Worm (Caenorhabditis elegans) whole organism, young adult: ENCODE measurements around the gene K02C4.3.

Source experiments
- B0019.2 ChIP-seq: fragments of 200-800 bp; sonication (Bioruptor generic); conservative IDR thresholded peaks from 2 replicates; pipeline ENCODE4 v1.3.6; 2022; ENCODE audit warnings: missing genetic modification reagents, missing genetic modification characterization, missing compliant biosample characterization
- B0336.3 ChIP-seq: fragments of 200-800 bp; sonication (Bioruptor generic); IDR thresholded peaks from 2 replicates; pipeline ENCODE4 v1.3.6; 2022; ENCODE audit warnings: missing genetic modification characterization, missing compliant biosample characterization
- C17E4.6 ChIP-seq: fragments of 200-800 bp; sonication (Bioruptor generic); IDR thresholded peaks from 2 replicates; pipeline ENCODE4 v1.3.6; 2022; ENCODE audit warnings: missing genetic modification reagents, missing genetic modification characterization, missing compliant biosample characterization
- D2030.7 ChIP-seq: fragments of 200-800 bp; sonication (Bioruptor generic); IDR thresholded peaks from 2 replicates; pipeline ENCODE4 v1.3.6; 2022; ENCODE audit warnings: missing genetic modification reagents, missing genetic modification characterization, missing compliant biosample characterization
- F33H1.4 ChIP-seq: fragments of 200-800 bp; sonication (Bioruptor generic); IDR thresholded peaks from 2 replicates; pipeline ENCODE4 v1.3.6; 2022; ENCODE audit warnings: missing genetic modification reagents, missing genetic modification characterization, missing compliant biosample characterization
- F37B4.10 ChIP-seq: fragments of 200-800 bp; sonication (Bioruptor generic); IDR thresholded peaks from 2 replicates; pipeline ENCODE4 v1.3.6; 2022; ENCODE audit warnings: missing genetic modification characterization, missing compliant biosample characterization
- F39B2.1 ChIP-seq: fragments of 200-800 bp; sonication (Bioruptor generic); IDR thresholded peaks from 2 replicates; pipeline ENCODE4 v1.3.6; 2022; ENCODE audit warnings: missing genetic modification reagents, missing genetic modification characterization, missing compliant biosample characterization
- F52B5.7 ChIP-seq: sonication (generic microtip); optimal IDR thresholded peaks from 2 replicates; lab custom pipeline; 2016; ENCODE audit warnings: mild to moderate bottlenecking, missing genetic modification characterization, missing compliant biosample characterization
- T07F8.4 ChIP-seq: sonication (generic microtip); optimal IDR thresholded peaks from 2 replicates; lab custom pipeline; 2016; ENCODE audit warnings: mild to moderate bottlenecking, missing genetic modification characterization, moderate library complexity, missing compliant biosample characterization
- Y79H2A.3 ChIP-seq: fragments of 200-800 bp; sonication (Bioruptor generic); conservative IDR thresholded peaks from 2 replicates; pipeline ENCODE4 v1.3.6; 2022; ENCODE audit warnings: missing genetic modification reagents, missing genetic modification characterization, missing compliant biosample characterization
- ZK185.1 ChIP-seq: sonication (generic microtip); optimal IDR thresholded peaks from 2 replicates; lab custom pipeline; 2016; ENCODE audit warnings: mild to moderate bottlenecking, missing genetic modification characterization, missing compliant biosample characterization; ENCODE audit not compliant: poor library complexity, severe bottlenecking
- akir-1 ChIP-seq: fragments of 200-800 bp; sonication (Bioruptor generic); optimal IDR thresholded peaks from 2 replicates; lab custom pipeline; 2018; ENCODE audit warnings: mild to moderate bottlenecking, missing genetic modification characterization, moderate library complexity, missing compliant biosample characterization
- atf-7 ChIP-seq: sonication (generic microtip); optimal IDR thresholded peaks from 2 replicates; lab custom pipeline; 2017; ENCODE audit warnings: mild to moderate bottlenecking, missing genetic modification characterization, missing compliant biosample characterization
- bed-1 ChIP-seq: fragments of 200-800 bp; sonication (Bioruptor generic); IDR thresholded peaks from 2 replicates; pipeline ENCODE4 v1.3.6; 2022; ENCODE audit warnings: missing genetic modification reagents, missing genetic modification characterization, missing compliant biosample characterization
- bed-2 ChIP-seq: fragments of 200-800 bp; sonication (Bioruptor generic); IDR thresholded peaks from 2 replicates; pipeline ENCODE4 v1.3.6; 2022; ENCODE audit warnings: missing genetic modification reagents, missing genetic modification characterization, missing compliant biosample characterization
- ccch-3 ChIP-seq: fragments of 200-800 bp; sonication (Bioruptor generic); optimal IDR thresholded peaks from 2 replicates; lab custom pipeline; 2018; ENCODE audit warnings: mild to moderate bottlenecking, missing genetic modification characterization, missing compliant biosample characterization
- ceh-58 ChIP-seq: fragments of 200-800 bp; sonication (Bioruptor generic); IDR thresholded peaks from 2 replicates; pipeline ENCODE4 v1.3.6; 2022; ENCODE audit warnings: missing genetic modification characterization, missing compliant biosample characterization
- ceh-79 ChIP-seq: sonication (generic microtip); optimal IDR thresholded peaks from 2 replicates; lab custom pipeline; 2017; ENCODE audit warnings: mild to moderate bottlenecking, missing genetic modification characterization, missing compliant biosample characterization
- chd-7 ChIP-seq: sonication (generic microtip); optimal IDR thresholded peaks from 2 replicates; lab custom pipeline; 2016; ENCODE audit warnings: mild to moderate bottlenecking, missing genetic modification characterization, moderate library complexity, missing compliant biosample characterization
- dpff-1 ChIP-seq: sonication (generic microtip); optimal IDR thresholded peaks from 2 replicates; lab custom pipeline; 2017; ENCODE audit warnings: mild to moderate bottlenecking, missing genetic modification characterization, missing compliant biosample characterization
- dpl-1 ChIP-seq: fragments of 150-350 bp; optimal IDR thresholded peaks from 2 replicates; lab custom pipeline; 2014; ENCODE audit warnings: missing biosample characterization, missing genetic modification reagents, missing genetic modification characterization
- efl-1 ChIP-seq: fragments of 150-350 bp; optimal IDR thresholded peaks from 2 replicates; lab custom pipeline; 2014; ENCODE audit warnings: missing biosample characterization, missing genetic modification reagents, missing genetic modification characterization
- egl-18 ChIP-seq: fragments of 200-800 bp; sonication (Bioruptor generic); IDR thresholded peaks from 2 replicates; pipeline ENCODE4 v1.3.6; 2022; ENCODE audit warnings: missing genetic modification reagents, missing genetic modification characterization, missing compliant biosample characterization
- egl-44 ChIP-seq: fragments of 200-800 bp; sonication (Bioruptor generic); IDR thresholded peaks from 2 replicates; pipeline ENCODE4 v1.3.6; 2022; ENCODE audit warnings: missing genetic modification reagents, missing genetic modification characterization, missing compliant biosample characterization
- hlh-26 ChIP-seq: fragments of 200-800 bp; sonication (Bioruptor generic); conservative IDR thresholded peaks from 2 replicates; pipeline ENCODE4 v1.3.6; 2022; ENCODE audit warnings: missing genetic modification reagents, missing genetic modification characterization, missing compliant biosample characterization
- hmg-20 ChIP-seq: fragments of 200-800 bp; sonication (Bioruptor generic); IDR thresholded peaks from 2 replicates; pipeline ENCODE4 v1.3.6; 2022; ENCODE audit warnings: missing genetic modification reagents, missing genetic modification characterization, missing compliant biosample characterization
- hrde-1 ChIP-seq: sonication (generic microtip); optimal IDR thresholded peaks from 2 replicates; lab custom pipeline; 2016; ENCODE audit warnings: missing genetic modification characterization, mild to moderate bottlenecking, missing compliant biosample characterization, moderate library complexity, missing genotype, missing genetic modification reagents, borderline replicate concordance
- hsf-1 ChIP-seq: fragments of 200-800 bp; sonication (Bioruptor generic); IDR thresholded peaks from 2 replicates; pipeline ENCODE4 v1.3.6; 2022; ENCODE audit warnings: missing genetic modification reagents, missing genetic modification characterization, missing compliant biosample characterization
- lin-26 ChIP-seq: fragments of 200-800 bp; sonication (Bioruptor generic); IDR thresholded peaks from 2 replicates; pipeline ENCODE4 v1.3.6; 2022; ENCODE audit warnings: missing genetic modification reagents, missing genetic modification characterization, missing compliant biosample characterization
- lin-35 ChIP-seq, 3 experiments: fragments of 150-350 bp in 2 of 3; sonication (generic microtip) in 1 of 3; optimal IDR thresholded peaks; 2 replicates each; lab custom pipeline; 2014 to 2018; ENCODE audit warnings: missing biosample characterization in 3 of 3, missing genetic modification characterization in 3 of 3, missing genetic modification reagents in 3 of 3
- lin-40 ChIP-seq: sonication (generic microtip); optimal IDR thresholded peaks from 2 replicates; lab custom pipeline; 2016; ENCODE audit warnings: missing genetic modification characterization, mild to moderate bottlenecking, missing compliant biosample characterization, missing genotype, missing genetic modification reagents
- lin-54 ChIP-seq: fragments of 200-800 bp; sonication (Bioruptor generic); optimal IDR thresholded peaks from 2 replicates; lab custom pipeline; 2018; ENCODE audit warnings: mild to moderate bottlenecking, missing genetic modification characterization, missing compliant biosample characterization
- mel-28 ChIP-seq: sonication (generic microtip); optimal IDR thresholded peaks from 2 replicates; lab custom pipeline; 2016; ENCODE audit warnings: borderline replicate concordance, mild to moderate bottlenecking, missing genetic modification characterization, missing compliant biosample characterization
- nfyb-1 ChIP-seq: fragments of 200-800 bp; sonication (Bioruptor generic); IDR thresholded peaks from 2 replicates; pipeline ENCODE4 v1.3.6; 2022; ENCODE audit warnings: missing genetic modification reagents, missing genetic modification characterization, missing compliant biosample characterization
- nhr-120 ChIP-seq: fragments of 200-800 bp; sonication (Bioruptor generic); IDR thresholded peaks from 2 replicates; pipeline ENCODE4 v1.3.6; 2022; ENCODE audit warnings: missing genetic modification characterization, missing compliant biosample characterization
- nhr-80 ChIP-seq: sonication (generic microtip); optimal IDR thresholded peaks from 2 replicates; lab custom pipeline; 2016; ENCODE audit warnings: missing genetic modification characterization, missing compliant biosample characterization
- pbrm-1 ChIP-seq: fragments of 200-800 bp; sonication (Bioruptor generic); IDR thresholded peaks from 2 replicates; pipeline ENCODE4 v1.3.6; 2022; ENCODE audit warnings: missing genetic modification reagents, missing genetic modification characterization, missing compliant biosample characterization
- rec-8 ChIP-seq, 2 experiments: sonication (generic microtip); optimal IDR thresholded peaks; 2 replicates each; lab custom pipeline; 2016; ENCODE audit warnings: mild to moderate bottlenecking in 2 of 2, missing genetic modification characterization in 2 of 2, missing genetic modification reagents in 2 of 2, missing genotype in 2 of 2, missing biosample characterization in 1 of 2, missing compliant biosample characterization in 1 of 2, moderate library complexity in 1 of 2
- repo-1 ChIP-seq: sonication (generic microtip); optimal IDR thresholded peaks from 2 replicates; lab custom pipeline; 2017; ENCODE audit warnings: mild to moderate bottlenecking, missing genetic modification characterization, missing compliant biosample characterization
- snpc-4 ChIP-seq, 5 experiments: fragments of 150-350 bp in 1 of 5; sonication (generic microtip) in 4 of 5; optimal IDR thresholded peaks; 2 replicates each; lab custom pipeline; 2014 to 2018; ENCODE audit warnings: missing genetic modification characterization in 5 of 5, missing biosample characterization in 3 of 5, antibody characterized with exemption in 2 of 5, mild to moderate bottlenecking in 2 of 5, missing compliant biosample characterization in 2 of 5, missing genotype in 2 of 5, moderate library complexity in 2 of 5, missing genetic modification reagents in 1 of 5
- somi-1 ChIP-seq: fragments of 200-800 bp; sonication (Bioruptor generic); optimal IDR thresholded peaks from 2 replicates; lab custom pipeline; 2018; ENCODE audit warnings: mild to moderate bottlenecking, missing genetic modification characterization, missing compliant biosample characterization
- tbp1 ChIP-seq: fragments of 200-800 bp; sonication (Bioruptor generic); optimal IDR thresholded peaks from 2 replicates; lab custom pipeline; 2018; ENCODE audit warnings: mild to moderate bottlenecking, missing genetic modification characterization, missing compliant biosample characterization
- unc-130 ChIP-seq: sonication (generic microtip); optimal IDR thresholded peaks from 2 replicates; lab custom pipeline; 2016; ENCODE audit warnings: missing genetic modification reagents, missing genetic modification characterization, missing compliant biosample characterization
- unc-62 ChIP-seq: fragments of 150-350 bp; optimal IDR thresholded peaks from 2 replicates; lab custom pipeline; 2014; ENCODE audit warnings: missing biosample characterization, missing genetic modification reagents, missing genetic modification characterization
- zfh-2 ChIP-seq: fragments of 200-800 bp; sonication (Bioruptor generic); conservative IDR thresholded peaks from 2 replicates; pipeline ENCODE4 v1.3.6; 2022; ENCODE audit warnings: missing genetic modification reagents, missing genetic modification characterization, missing compliant biosample characterization
- ztf-18 ChIP-seq: sonication (generic microtip); optimal IDR thresholded peaks from 2 replicates; lab custom pipeline; 2016; ENCODE audit warnings: missing genotype, mild to moderate bottlenecking, missing genetic modification characterization, missing compliant biosample characterization
- ztf-22 ChIP-seq: fragments of 200-800 bp; sonication (Bioruptor generic); optimal IDR thresholded peaks from 2 replicates; lab custom pipeline; 2018; ENCODE audit warnings: mild to moderate bottlenecking, missing genetic modification characterization, moderate library complexity, missing compliant biosample characterization
- ztf-28 ChIP-seq: fragments of 200-800 bp; sonication (Bioruptor generic); IDR thresholded peaks from 2 replicates; pipeline ENCODE4 v1.3.6; 2022; ENCODE audit warnings: missing genetic modification reagents, missing genetic modification characterization, missing compliant biosample characterization

The K02C4.3 gene

DNA sequence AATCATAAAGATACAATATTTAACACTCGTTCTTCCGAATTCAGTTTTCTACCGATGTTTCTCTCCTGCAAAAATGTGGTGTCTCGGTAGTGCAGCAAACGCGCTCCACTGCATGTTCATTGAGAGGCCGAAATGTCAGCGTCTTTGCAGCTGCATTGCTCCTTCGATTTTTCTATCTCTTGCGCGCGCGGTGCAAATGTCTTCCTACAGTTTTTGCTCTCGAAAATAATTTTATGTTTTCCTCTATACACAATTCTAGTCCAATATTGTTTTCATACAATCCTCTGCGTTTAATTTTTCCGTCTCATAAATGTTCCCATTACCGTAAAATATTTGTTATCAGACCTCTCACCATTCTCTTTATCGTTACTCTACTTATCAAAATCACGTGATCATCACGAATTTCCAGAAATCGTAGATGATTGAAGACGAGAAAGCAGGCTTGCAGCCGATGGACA is 24.3 kb downstream of the K02C4.3 start, which contains the start of gene ufd-2 (continued):
- TF ChIP-seq snpc-4 (GFP tag; optimal IDR thresholded peaks at IDR 0.05; lab: Kevin White, UChicago) (no peak), snpc-4 (tag; optimal IDR thresholded peaks at IDR 0.05; lab: Kevin White, UChicago) (peak in 2 of 4 experiments; percentile 22 to 25), lin-35 (GFP tag; optimal IDR thresholded peaks at IDR 0.05; lab: Kevin White, UChicago) (peak in 1 of 3 experiments; percentile 31), zfh-2 (GFP tag; lab: Robert Waterston, UW) (no peak), hrde-1 (tag; lab: Kevin White, UChicago) (no peak), egl-44 (GFP tag; lab: Robert Waterston, UW) (no peak), hmg-20 (GFP tag; lab: Robert Waterston, UW) (no peak), ztf-18 (peak; percentile 80), hlh-26 (no peak), lin-54 (no peak), D2030.7 (peak; percentile 77), F39B2.1 (GFP tag; lab: Robert Waterston, UW) (no peak), F37B4.10 (GFP tag; lab: Robert Waterston, UW) (no peak), somi-1 (no peak), nhr-120 (GFP tag; lab: Robert Waterston, UW) (no peak), rec-8 (tag; optimal IDR thresholded peaks at IDR 0.05; lab: Kevin White, UChicago) (no peak), C17E4.6 (GFP tag; lab: Robert Waterston, UW) (no peak), ceh-79 (no peak), nfyb-1 (no peak), B0019.2 (GFP tag; lab: Robert Waterston, UW) (no peak), F33H1.4 (GFP tag; lab: Robert Waterston, UW) (no peak; the same call in 1 of the 2 replicates), unc-62 (GFP tag; lab: Kevin White, UChicago) (no peak), ceh-58 (GFP tag; lab: Robert Waterston, UW) (no peak), ztf-22 (GFP tag; lab: Kevin White, UChicago) (no peak), ccch-3 (no peak), egl-18 (GFP tag; lab: Robert Waterston, UW) (no peak), chd-7 (tag; lab: Kevin White, UChicago) (no peak), efl-1 (GFP tag; lab: Kevin White, UChicago) (peak; percentile 84), B0336.3 (GFP tag; lab: Robert Waterston, UW) (no peak; the same call in 1 of the 2 replicates), hsf-1 (GFP tag; lab: Robert Waterston, UW) (0 out of 2 replicates have a peak, but pooled peaks have one; percentile 28), T07F8.4 (tag; lab: Kevin White, UChicago) (no peak), F52B5.7 (tag; lab: Kevin White, UChicago) (no peak), atf-7 (tag; lab: Kevin White, UChicago) (no peak), Y79H2A.3 (GFP tag; lab: Robert Waterston, UW) (no peak), unc-130 (no peak), mel-28 (tag; lab: Kevin White, UChicago) (no peak), nhr-80 (peak; percentile 87), bed-1 (GFP tag; lab: Robert Waterston, UW) (no peak), pbrm-1 (no peak), lin-26 (GFP tag; lab: Robert Waterston, UW) (peak; percentile 68; the same call in 1 of the 2 replicates), ztf-28 (GFP tag; lab: Robert Waterston, UW) (no peak), tbp1 (GFP tag; lab: Kevin White, UChicago) (no peak), dpl-1 (GFP tag; lab: Kevin White, UChicago) (peak; percentile 48), akir-1 (GFP tag; lab: Kevin White, UChicago) (no peak), dpff-1 (tag; lab: Kevin White, UChicago) (no peak), lin-40 (tag; lab: Kevin White, UChicago) (peak; percentile 44), ZK185.1 (tag; lab: Kevin White, UChicago) (peak; percentile 23), bed-2 (GFP tag; lab: Robert Waterston, UW) (peak; percentile 73), repo-1 (tag; lab: Kevin White, UChicago) (no peak)
